Worm (Caenorhabditis elegans) whole organism, L1 larva: ENCODE measurements around the gene T24A6.7.

Experiments
- F16B12.6 ChIP-seq: fragments of 150-350 bp; optimal IDR thresholded peaks from 2 replicates; lab custom pipeline; 2014; ENCODE audit warnings: missing biosample characterization, missing genetic modification characterization
- aha-1 ChIP-seq: fragments of 150-350 bp; optimal IDR thresholded peaks from 2 replicates; lab custom pipeline; 2014; ENCODE audit warnings: missing biosample characterization, missing genetic modification characterization
- blmp-1 ChIP-seq: fragments of 150-350 bp; optimal IDR thresholded peaks from 2 replicates; lab custom pipeline; 2014; ENCODE audit warnings: missing biosample characterization, missing genetic modification characterization
- ceh-63 ChIP-seq: fragments of 200-800 bp; sonication (Bioruptor generic); optimal IDR thresholded peaks from 2 replicates; lab custom pipeline; 2018; ENCODE audit warnings: mild to moderate bottlenecking, missing genetic modification characterization, missing compliant biosample characterization
- ceh-8 ChIP-seq: fragments of 200-800 bp; sonication (Bioruptor generic); optimal IDR thresholded peaks from 2 replicates; lab custom pipeline; 2018; ENCODE audit warnings: mild to moderate bottlenecking, missing genetic modification characterization, moderate library complexity, missing compliant biosample characterization
- ceh-82 ChIP-seq, 3 experiments: fragments of 150-350 bp in 1 of 3; sonication (generic microtip) in 2 of 3; optimal IDR thresholded peaks; 2 replicates each; lab custom pipeline; 2014 to 2017; ENCODE audit warnings: missing biosample characterization in 3 of 3, missing genetic modification characterization in 3 of 3
- ces-1 ChIP-seq: fragments of 150-350 bp; optimal IDR thresholded peaks from 2 replicates; lab custom pipeline; 2014; ENCODE audit warnings: missing biosample characterization, missing genetic modification reagents, missing genetic modification characterization
- efl-1 ChIP-seq, 4 experiments: fragments of 150-350 bp; optimal IDR thresholded peaks in 3 of 4; peaks in 1 of 4; 1 replicate in 1 of 4; 2 replicates in 3 of 4; lab custom pipeline; 2014; ENCODE audit warnings: missing biosample characterization in 2 of 4, missing genetic modification characterization in 2 of 4, missing genetic modification reagents in 2 of 4
- egl-13 ChIP-seq: sonication (generic microtip); optimal IDR thresholded peaks from 2 replicates; lab custom pipeline; 2016; ENCODE audit warnings: missing genotype, missing genetic modification reagents, missing genetic modification characterization, missing compliant biosample characterization
- elt-2 ChIP-seq: sonication (generic microtip); optimal IDR thresholded peaks from 2 replicates; lab custom pipeline; 2016; ENCODE audit warnings: missing genetic modification characterization, mild to moderate bottlenecking, inconsistent platforms, missing compliant biosample characterization, missing genetic modification reagents
- elt-3 ChIP-seq, 6 experiments: fragments of 150-350 bp in 1 of 6; sonication (generic microtip); optimal IDR thresholded peaks; 2 replicates each; lab custom pipeline; 2017 to 2018; ENCODE audit warnings: missing biosample characterization in 6 of 6, missing genetic modification characterization in 6 of 6, inconsistent platforms in 1 of 6
- fkh-4 ChIP-seq: sonication (generic microtip); optimal IDR thresholded peaks from 2 replicates; lab custom pipeline; 2016; ENCODE audit warnings: missing compliant biosample characterization, missing genetic modification characterization, borderline replicate concordance
- fkh-8 ChIP-seq: sonication (generic microtip); optimal IDR thresholded peaks from 2 replicates; lab custom pipeline; 2016; ENCODE audit warnings: mild to moderate bottlenecking, missing genetic modification characterization, missing compliant biosample characterization
- fos-1 ChIP-seq: fragments of 150-350 bp; optimal IDR thresholded peaks from 2 replicates; lab custom pipeline; 2014; ENCODE audit warnings: missing biosample characterization, missing genetic modification characterization
- hlh-4 ChIP-seq: sonication (generic microtip); optimal IDR thresholded peaks from 2 replicates; lab custom pipeline; 2016; ENCODE audit warnings: mild to moderate bottlenecking, missing genetic modification characterization, missing compliant biosample characterization
- hpl-2 ChIP-seq: fragments of 150-350 bp; optimal IDR thresholded peaks from 2 replicates; lab custom pipeline; 2014; ENCODE audit warnings: missing biosample characterization, missing genetic modification reagents, missing genetic modification characterization
- irx-1 ChIP-seq: sonication (generic microtip); optimal IDR thresholded peaks from 2 replicates; lab custom pipeline; 2016; ENCODE audit warnings: missing genetic modification characterization, missing compliant biosample characterization
- jun-1 ChIP-seq: fragments of 150-350 bp; optimal IDR thresholded peaks from 2 replicates; lab custom pipeline; 2014; ENCODE audit warnings: missing biosample characterization, missing genetic modification reagents, missing genetic modification characterization
- lin-15B ChIP-seq: fragments of 150-350 bp; sonication (generic microtip); optimal IDR thresholded peaks from 3 replicates; lab custom pipeline; 2014; ENCODE audit warnings: missing biosample characterization, missing genetic modification characterization
- lin-35 ChIP-seq, 2 experiments: fragments of 150-350 bp; optimal IDR thresholded peaks; 2 replicates each; lab custom pipeline; 2014; ENCODE audit warnings: missing biosample characterization in 2 of 2, missing genetic modification characterization in 2 of 2, missing genetic modification reagents in 2 of 2
- mab-9 ChIP-seq: fragments of 200-800 bp; sonication (Bioruptor generic); IDR thresholded peaks from 2 replicates; pipeline ENCODE4 v1.3.6; 2022; ENCODE audit warnings: missing genetic modification reagents, missing genetic modification characterization, missing compliant biosample characterization
- mef-2 ChIP-seq: fragments of 150-350 bp; optimal IDR thresholded peaks from 2 replicates; lab custom pipeline; 2014; ENCODE audit warnings: missing biosample characterization, missing genetic modification characterization
- nhr-12 ChIP-seq: sonication (generic microtip); optimal IDR thresholded peaks from 2 replicates; lab custom pipeline; 2017; ENCODE audit warnings: missing biosample characterization, missing genetic modification characterization
- nhr-19 ChIP-seq: fragments of 200-800 bp; sonication (Bioruptor generic); conservative IDR thresholded peaks from 2 replicates; pipeline ENCODE4 v1.3.6; 2022; ENCODE audit warnings: missing genetic modification characterization, missing compliant biosample characterization
- nhr-20 ChIP-seq: sonication (generic microtip); optimal IDR thresholded peaks from 2 replicates; lab custom pipeline; 2016; ENCODE audit warnings: mild to moderate bottlenecking, missing genetic modification characterization, missing compliant biosample characterization
- nhr-47 ChIP-seq: sonication (generic microtip); optimal IDR thresholded peaks from 2 replicates; lab custom pipeline; 2016; ENCODE audit warnings: mild to moderate bottlenecking, missing genetic modification characterization, moderate library complexity, missing compliant biosample characterization
- tbx-2 ChIP-seq: sonication (generic microtip); optimal IDR thresholded peaks from 2 replicates; lab custom pipeline; 2016; ENCODE audit warnings: missing genetic modification characterization, missing compliant biosample characterization
- tlp-1 ChIP-seq: fragments of 150-350 bp; optimal IDR thresholded peaks from 2 replicates; lab custom pipeline; 2014; ENCODE audit warnings: missing biosample characterization, missing genetic modification characterization
- unc-62 ChIP-seq: fragments of 150-350 bp; optimal IDR thresholded peaks from 2 replicates; lab custom pipeline; 2014; ENCODE audit warnings: missing biosample characterization, missing genetic modification reagents, missing genetic modification characterization
- unc-86 ChIP-seq: sonication (generic microtip); optimal IDR thresholded peaks from 2 replicates; lab custom pipeline; 2016; ENCODE audit warnings: missing genetic modification characterization, missing compliant biosample characterization
- unc-98 ChIP-seq: fragments of 200-800 bp; sonication (Bioruptor generic); IDR thresholded peaks from 2 replicates; pipeline ENCODE4 v1.3.6; 2022; ENCODE audit warnings: missing genetic modification characterization, missing compliant biosample characterization
- vab-15 ChIP-seq: sonication (generic microtip); optimal IDR thresholded peaks from 2 replicates; lab custom pipeline; 2017; ENCODE audit warnings: missing genotype, mild to moderate bottlenecking, missing genetic modification characterization, missing compliant biosample characterization
- xbp-1 ChIP-seq: sonication (generic microtip); optimal IDR thresholded peaks from 2 replicates; lab custom pipeline; 2016; ENCODE audit warnings: missing genetic modification characterization, missing compliant biosample characterization
- ztf-11 ChIP-seq, 2 experiments: sonication (generic microtip); optimal IDR thresholded peaks; 2 replicates each; lab custom pipeline; 2016 to 2017; ENCODE audit warnings: missing genetic modification characterization in 2 of 2, missing biosample characterization in 1 of 2, missing compliant biosample characterization in 1 of 2

Gene T24A6.7

DNA sequence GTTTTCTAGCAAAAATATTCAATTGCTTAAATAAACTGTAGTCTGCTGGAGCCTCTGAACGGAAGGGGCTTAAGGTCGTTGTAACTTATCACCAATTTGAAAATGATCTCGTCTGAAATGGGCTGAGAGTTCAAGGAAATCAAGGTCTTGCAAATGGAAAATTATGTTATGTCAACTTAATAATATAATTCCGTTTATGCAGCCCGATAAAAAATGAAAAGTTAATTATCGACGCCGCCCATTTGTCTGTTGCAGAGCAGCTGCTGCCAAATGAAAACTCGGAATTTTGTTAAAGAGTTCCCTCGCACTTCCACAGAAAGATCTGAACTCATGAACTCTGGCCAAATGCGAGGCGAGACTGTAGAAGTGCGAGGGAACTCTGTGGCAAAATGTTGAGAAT, 16.0 kb downstream of the T24A6.7 start, which contains the start of gene srbc-67:
srbc-67 (minus strand) TSS at position 101 of the 400 bp plus-strand sequence.
- no peak for TF ChIP-seq nhr-12 (tag; lab: Kevin White, UChicago)
- no peak for TF ChIP-seq fkh-4 (tag; lab: Kevin White, UChicago)
- no peak for TF ChIP-seq aha-1 (tag; lab: Kevin White, UChicago)
- TF ChIP-seq jun-1 (tag; lab: Kevin White, UChicago) = no peak
- no peak for TF ChIP-seq ceh-8
- TF ChIP-seq hpl-2 (GFP tag; lab: Kevin White, UChicago) = no peak
- TF ChIP-seq fos-1 = no peak
- TF ChIP-seq tlp-1 (tag; lab: Kevin White, UChicago) = no peak
- no peak for TF ChIP-seq ces-1 (GFP tag; lab: Kevin White, UChicago)
- no peak for TF ChIP-seq vab-15 (tag; lab: Kevin White, UChicago)
- TF ChIP-seq lin-15B (tag; lab: Kevin White, UChicago) = no peak
- no peak for TF ChIP-seq blmp-1 (tag; lab: Kevin White, UChicago)
- TF ChIP-seq, all 84 proteins: peak for 0

DNA sequence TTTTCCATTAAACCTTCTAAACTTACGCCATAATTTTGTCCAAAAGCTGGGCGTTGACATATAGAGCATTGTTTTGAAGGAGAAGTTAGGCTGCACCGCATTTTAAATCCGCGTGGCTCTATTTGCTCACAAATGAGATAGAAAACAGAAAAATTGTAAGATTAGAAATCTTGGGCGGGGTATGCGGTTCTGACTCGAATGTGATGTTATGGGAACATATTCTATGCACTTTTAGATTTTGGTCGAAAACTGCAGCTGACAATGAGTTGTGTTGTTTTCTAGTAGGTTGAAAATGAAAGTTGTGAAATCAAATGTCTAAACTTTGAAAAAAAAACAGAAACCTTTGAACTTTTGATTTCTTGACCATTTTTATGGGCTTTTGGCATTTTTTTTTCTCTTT, 18.3 kb downstream of the T24A6.7 start, which contains the start of gene nhr-222:
nhr-222 (minus strand) TSS at position 101 of the 400 bp plus-strand sequence.
- no peak for TF ChIP-seq tbx-2
- TF ChIP-seq unc-86 (tag; lab: Kevin White, UChicago) = no peak
- TF ChIP-seq egl-13 (tag; lab: Kevin White, UChicago) = no peak
- no peak for TF ChIP-seq unc-62 (GFP tag; lab: Kevin White, UChicago)
- TF ChIP-seq nhr-19 (GFP tag; lab: Robert Waterston, UW) = no peak
- TF ChIP-seq ztf-11 (tag; optimal IDR thresholded peaks at IDR 0.05; lab: Kevin White, UChicago) = no peak
- no peak for TF ChIP-seq hlh-4

DNA sequence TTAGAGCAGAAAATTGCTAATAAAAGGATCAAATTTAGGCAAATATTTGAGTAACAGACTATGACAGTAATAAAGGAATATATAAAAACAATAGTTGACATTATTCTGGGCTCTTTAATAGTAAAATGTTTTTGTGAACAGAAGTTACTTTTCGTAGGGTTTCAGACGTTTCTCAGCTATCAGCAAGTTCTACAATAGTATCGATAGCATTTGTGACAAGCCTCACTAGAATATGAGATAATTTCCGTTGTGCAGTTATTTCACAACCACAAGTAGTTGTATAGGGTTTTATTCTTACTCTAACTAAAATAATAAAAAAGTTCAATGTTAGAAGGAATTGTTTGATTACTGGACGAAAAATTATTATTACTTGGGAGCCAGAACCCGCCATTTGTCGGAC, 21.4 kb downstream of the T24A6.7 start, which contains the start of gene srbc-68:
srbc-68 (minus strand) TSS at position 101 of the 400 bp plus-strand sequence.
- TF ChIP-seq nhr-47 (tag; lab: Kevin White, UChicago) = no peak
- no peak for TF ChIP-seq elt-3 (tag; optimal IDR thresholded peaks at IDR 0.05; lab: Kevin White, UChicago)
- TF ChIP-seq tbx-2 = no peak
- no peak for TF ChIP-seq unc-86 (tag; lab: Kevin White, UChicago)
- TF ChIP-seq irx-1 (tag; lab: Kevin White, UChicago) = no peak
- no peak for TF ChIP-seq unc-62 (GFP tag; lab: Kevin White, UChicago)
- TF ChIP-seq efl-1 (optimal IDR thresholded peaks at IDR 0.05; lab: Kevin White, UChicago) = no peak
- no peak for TF ChIP-seq efl-1 (GFP tag; optimal IDR thresholded peaks at IDR 0.05 in 1 of 2; lab: Kevin White, UChicago)
- TF ChIP-seq F16B12.6 (tag; lab: Kevin White, UChicago) = no peak
- TF ChIP-seq egl-13 (tag; lab: Kevin White, UChicago) = no peak
- TF ChIP-seq ceh-82 (tag; optimal IDR thresholded peaks at IDR 0.05; lab: Kevin White, UChicago) = no peak

DNA sequence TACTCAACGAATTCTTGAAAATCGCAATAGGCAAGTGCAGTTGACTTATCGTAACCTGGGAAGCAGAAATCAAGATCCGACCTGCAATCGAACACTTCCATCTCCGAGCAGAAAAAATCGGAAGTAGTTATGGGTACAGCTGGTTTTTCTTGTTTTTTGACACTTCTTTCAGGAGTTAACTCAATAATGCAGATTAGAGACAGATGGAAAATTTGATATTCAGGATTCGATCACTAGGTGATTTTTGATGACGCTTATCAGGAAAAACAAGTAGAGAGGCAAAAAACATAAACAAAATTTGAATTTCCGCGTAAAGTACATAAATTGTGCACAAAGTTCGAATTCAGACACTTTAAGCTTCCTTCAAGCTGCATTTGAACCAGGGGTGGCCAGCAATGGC, 23.7 kb downstream of the T24A6.7 start, which contains the start of gene srw-130:
srw-130 (minus strand) TSS at position 101 of the 400 bp plus-strand sequence.
- TF ChIP-seq ceh-63 = no peak
- TF ChIP-seq fkh-4 (tag; lab: Kevin White, UChicago) = no peak
- no peak for TF ChIP-seq xbp-1 (tag; lab: Kevin White, UChicago)
- TF ChIP-seq hpl-2 (GFP tag; lab: Kevin White, UChicago) = no peak
- TF ChIP-seq nhr-47 (tag; lab: Kevin White, UChicago) = no peak
- no peak for TF ChIP-seq mef-2 (tag; lab: Kevin White, UChicago)
- TF ChIP-seq elt-2 (tag; lab: Kevin White, UChicago) = no peak
- TF ChIP-seq fos-1 = no peak
- TF ChIP-seq nhr-20 (tag; lab: Kevin White, UChicago) = no peak
- no peak for TF ChIP-seq fkh-8
- no peak for TF ChIP-seq unc-98 (GFP tag; lab: Robert Waterston, UW)
- TF ChIP-seq, all 84 proteins: peak for 0

DNA sequence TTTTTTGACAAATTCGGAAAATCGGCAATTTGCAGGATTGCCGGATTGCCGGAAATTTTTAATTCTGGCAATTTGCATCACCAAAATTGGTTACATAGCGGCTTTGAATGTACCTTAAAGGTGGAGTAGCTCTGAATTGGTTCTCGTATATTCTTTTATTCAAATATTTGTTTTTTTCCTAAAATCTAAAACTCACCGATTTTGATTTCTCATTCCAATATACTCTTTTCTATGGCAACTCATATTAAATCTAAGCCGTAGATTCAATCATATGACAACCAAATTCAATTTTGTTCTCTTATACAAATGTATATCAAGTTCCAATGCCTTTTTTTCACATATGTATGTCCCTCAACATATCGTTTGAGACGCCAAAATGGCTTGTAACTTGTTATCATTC, 24.5 kb downstream of the T24A6.7 start, which contains the start of gene sri-21:
sri-21 (plus strand) TSS at position 301 of the 400 bp plus-strand sequence.
- TF ChIP-seq mab-9 (GFP tag; lab: Robert Waterston, UW) (no peak), lin-35 (GFP tag; optimal IDR thresholded peaks at IDR 0.05; lab: Kevin White, UChicago) (no peak)
